Fruit fly (Drosophila melanogaster) whole organism, embryonic: ENCODE measurements around the gene CG4586.

ENCODE experiments used
- Asciz ChIP-seq: fragments of 200-800 bp; sonication (Bioruptor generic); optimal IDR thresholded peaks from 2 replicates; lab custom pipeline; 2017; ENCODE audit warnings: missing biosample characterization, mild to moderate bottlenecking, missing genetic modification characterization, missing genetic modification reagents
- Atf-2 ChIP-seq: fragments of 200-800 bp; sonication (Bioruptor generic); optimal IDR thresholded peaks from 2 replicates; lab custom pipeline; 2016; ENCODE audit warnings: missing biosample characterization, missing genetic modification characterization
- CG1024 ChIP-seq: fragments of 200-800 bp; sonication (Bioruptor generic); IDR thresholded peaks from 2 replicates; pipeline ENCODE4 v1.3.6; 2022; ENCODE audit warnings: missing biosample characterization, missing genetic modification characterization
- CG10366 ChIP-seq: fragments of 200-800 bp; sonication (Bioruptor generic); IDR thresholded peaks from 2 replicates; pipeline ENCODE4 v1.3.6; 2022; ENCODE audit warnings: missing biosample characterization, missing genetic modification characterization
- CG12155 ChIP-seq: fragments of 200-800 bp; sonication (Bioruptor generic); optimal IDR thresholded peaks from 3 replicates; lab custom pipeline; 2016; ENCODE audit warnings: missing biosample characterization, missing genetic modification characterization
- CG12942 ChIP-seq: fragments of 200-800 bp; sonication (Bioruptor generic); optimal IDR thresholded peaks from 3 replicates; lab custom pipeline; 2016; ENCODE audit warnings: missing biosample characterization, missing genetic modification characterization
- CG13894 ChIP-seq: fragments of 200-800 bp; sonication (Bioruptor generic); optimal IDR thresholded peaks from 3 replicates; lab custom pipeline; 2018; ENCODE audit warnings: missing biosample characterization, mild to moderate bottlenecking, missing genetic modification characterization, moderate library complexity
- CG14050 ChIP-seq: fragments of 200-800 bp; sonication (Bioruptor generic); IDR thresholded peaks from 3 replicates; pipeline ENCODE4 v1.3.6; 2022; ENCODE audit warnings: missing biosample characterization, missing genetic modification characterization
- CG15011 ChIP-seq: fragments of 200-800 bp; sonication (Bioruptor generic); optimal IDR thresholded peaks from 3 replicates; lab custom pipeline; 2018; ENCODE audit warnings: missing biosample characterization, mild to moderate bottlenecking, missing genetic modification characterization
- CG17385 ChIP-seq: fragments of 200-800 bp; sonication (Bioruptor generic); optimal IDR thresholded peaks from 3 replicates; lab custom pipeline; 2018; ENCODE audit warnings: missing biosample characterization, mild to moderate bottlenecking, missing genetic modification characterization
- CG2120 ChIP-seq: fragments of 200-800 bp; sonication (Bioruptor generic); optimal IDR thresholded peaks from 3 replicates; lab custom pipeline; 2016; ENCODE audit warnings: missing biosample characterization, missing genetic modification characterization
- CG2199 ChIP-seq: fragments of 200-800 bp; sonication (Bioruptor generic); IDR thresholded peaks from 3 replicates; pipeline ENCODE4 v1.3.6; 2022; ENCODE audit warnings: missing biosample characterization, missing genetic modification characterization
- CG32772 ChIP-seq: fragments of 200-800 bp; sonication (Bioruptor generic); IDR thresholded peaks from 2 replicates; pipeline ENCODE4 v1.3.6; 2022; ENCODE audit warnings: missing biosample characterization, missing genetic modification characterization
- CG5245 ChIP-seq: fragments of 200-800 bp; sonication (Bioruptor generic); optimal IDR thresholded peaks from 3 replicates; lab custom pipeline; 2016; ENCODE audit warnings: missing biosample characterization, missing genetic modification characterization
- CG6175 ChIP-seq: fragments of 200-800 bp; sonication (Bioruptor generic); IDR thresholded peaks from 3 replicates; pipeline ENCODE4 v1.3.6; 2022; ENCODE audit warnings: missing biosample characterization, missing genetic modification characterization
- CG6683 ChIP-seq: fragments of 200-800 bp; sonication (Bioruptor generic); optimal IDR thresholded peaks from 2 replicates; lab custom pipeline; 2017; ENCODE audit warnings: missing biosample characterization, mild to moderate bottlenecking, missing genetic modification characterization, missing genetic modification reagents
- CG9437 ChIP-seq: fragments of 200-800 bp; sonication (Bioruptor generic); optimal IDR thresholded peaks from 2 replicates; lab custom pipeline; 2018; ENCODE audit warnings: missing biosample characterization, mild to moderate bottlenecking, missing genetic modification characterization
- CG9609 ChIP-seq: fragments of 200-800 bp; sonication (Bioruptor generic); optimal IDR thresholded peaks from 3 replicates; lab custom pipeline; 2016; ENCODE audit warnings: missing biosample characterization, missing genetic modification characterization
- CG9727 ChIP-seq: fragments of 200-800 bp; sonication (Bioruptor generic); optimal IDR thresholded peaks from 3 replicates; lab custom pipeline; 2017; ENCODE audit warnings: missing biosample characterization, mild to moderate bottlenecking, missing genetic modification characterization
- CG9817 ChIP-seq: fragments of 200-800 bp; sonication (Bioruptor generic); optimal IDR thresholded peaks from 2 replicates; lab custom pipeline; 2018; ENCODE audit warnings: missing biosample characterization, mild to moderate bottlenecking, missing genetic modification characterization, moderate library complexity
- CHES-1-like ChIP-seq: fragments of 200-800 bp; sonication (Bioruptor generic); optimal IDR thresholded peaks from 2 replicates; lab custom pipeline; 2016; ENCODE audit warnings: missing biosample characterization, missing genetic modification characterization
- Gug ChIP-seq: fragments of 200-800 bp; sonication (Bioruptor generic); IDR thresholded peaks from 4 replicates; pipeline ENCODE4 v1.3.6; 2022; ENCODE audit warnings: missing biosample characterization, missing genetic modification characterization
- HLH54F ChIP-seq: fragments of 200-800 bp; sonication (Bioruptor generic); optimal IDR thresholded peaks from 3 replicates; lab custom pipeline; 2016; ENCODE audit warnings: missing biosample characterization, missing genetic modification characterization
- Hmx ChIP-seq: fragments of 200-800 bp; sonication (Bioruptor generic); optimal IDR thresholded peaks from 2 replicates; lab custom pipeline; 2016; ENCODE audit warnings: missing biosample characterization, missing genetic modification characterization
- Lim3 ChIP-seq: fragments of 200-800 bp; sonication (Bioruptor generic); IDR thresholded peaks from 2 replicates; pipeline ENCODE4 v1.3.6; 2022; ENCODE audit warnings: missing biosample characterization, missing genetic modification characterization
- Lpt ChIP-seq: fragments of >200 bp; optimal IDR thresholded peaks from 2 replicates; lab custom pipeline; 2018; ENCODE audit warnings: missing biosample characterization, missing genetic modification characterization
- Mad ChIP-seq: fragments of 200-800 bp; sonication (Bioruptor generic); optimal IDR thresholded peaks from 2 replicates; lab custom pipeline; 2016; ENCODE audit warnings: missing biosample characterization, missing genetic modification characterization
- Med ChIP-seq: fragments of 200-800 bp; sonication (Bioruptor generic); peaks from one replicate; lab custom pipeline; 2016; ENCODE audit warnings: missing biosample characterization, missing genetic modification characterization, mild to moderate bottlenecking, inconsistent platforms, moderate library complexity
- Mes4 ChIP-seq: fragments of 200-800 bp; sonication (Bioruptor generic); optimal IDR thresholded peaks from 2 replicates; lab custom pipeline; 2016; ENCODE audit warnings: missing biosample characterization, missing genetic modification characterization
- Oli ChIP-seq: fragments of 200-800 bp; sonication (Bioruptor generic); optimal IDR thresholded peaks from 2 replicates; lab custom pipeline; 2018; ENCODE audit warnings: missing biosample characterization, mild to moderate bottlenecking, missing genetic modification characterization, moderate library complexity
- PHDP ChIP-seq: fragments of 200-800 bp; sonication (Bioruptor generic); optimal IDR thresholded peaks from 3 replicates; lab custom pipeline; 2018; ENCODE audit warnings: missing biosample characterization, mild to moderate bottlenecking, missing genetic modification characterization, moderate library complexity
- Sin3A ChIP-seq: fragments of >200 bp; optimal IDR thresholded peaks from 2 replicates; lab custom pipeline; 2018
- Sry-β ChIP-seq: fragments of 200-800 bp; sonication (Bioruptor generic); optimal IDR thresholded peaks from 2 replicates; lab custom pipeline; 2018; ENCODE audit warnings: missing biosample characterization, mild to moderate bottlenecking, missing genetic modification characterization, moderate library complexity
- Trl ChIP-seq, 3 experiments: fragments of >200 bp in 2 of 3; fragments of 200-800 bp in 1 of 3; sonication (Bioruptor generic) in 1 of 3; optimal IDR thresholded peaks; 2 replicates in 1 of 3; 3 replicates in 2 of 3; lab custom pipeline; 2016 to 2017; ENCODE audit warnings: missing biosample characterization in 1 of 3, missing genetic modification characterization in 1 of 3
- bbx ChIP-seq: fragments of 200-800 bp; sonication (Bioruptor generic); IDR thresholded peaks from 2 replicates; pipeline ENCODE4 v1.3.6; 2022; ENCODE audit warnings: missing biosample characterization, missing genetic modification characterization; ENCODE audit not compliant: partially characterized antibody
- bcd ChIP-seq: fragments of 200-800 bp; sonication (Bioruptor generic); optimal IDR thresholded peaks from 2 replicates; lab custom pipeline; 2017; ENCODE audit warnings: missing biosample characterization, mild to moderate bottlenecking, missing genetic modification characterization
- chinmo ChIP-seq: fragments of 200-800 bp; sonication (Bioruptor generic); IDR thresholded peaks from 4 replicates; pipeline ENCODE4 v1.3.6; 2022; ENCODE audit warnings: missing biosample characterization, missing genetic modification characterization; ENCODE audit not compliant: partially characterized antibody
- gcm ChIP-seq: fragments of 200-800 bp; sonication (Bioruptor generic); optimal IDR thresholded peaks from 2 replicates; lab custom pipeline; 2019; ENCODE audit warnings: missing biosample characterization, mild to moderate bottlenecking, missing genetic modification characterization, moderate library complexity
- gro ChIP-seq: fragments of 200-800 bp; sonication (Bioruptor generic); optimal IDR thresholded peaks from 2 replicates; lab custom pipeline; 2016; ENCODE audit warnings: missing biosample characterization, missing genetic modification characterization
- hb ChIP-seq: fragments of 200-800 bp; sonication (Bioruptor generic); IDR thresholded peaks from 3 replicates; pipeline ENCODE4 v1.3.6; 2022; ENCODE audit warnings: missing biosample characterization, missing genetic modification characterization; ENCODE audit not compliant: partially characterized antibody
- mld ChIP-seq: fragments of 200-800 bp; sonication (Bioruptor generic); IDR thresholded peaks from 3 replicates; pipeline ENCODE4 v1.3.6; 2022; ENCODE audit warnings: missing biosample characterization, missing genetic modification characterization; ENCODE audit not compliant: partially characterized antibody
- nerfin-1 ChIP-seq: fragments of 200-800 bp; sonication (Bioruptor generic); optimal IDR thresholded peaks from 3 replicates; lab custom pipeline; 2019; ENCODE audit warnings: missing biosample characterization, mild to moderate bottlenecking, missing genetic modification characterization, moderate library complexity
- pnt ChIP-seq: fragments of 200-800 bp; sonication (Bioruptor generic); optimal IDR thresholded peaks from 3 replicates; lab custom pipeline; 2016; ENCODE audit warnings: missing biosample characterization, missing genetic modification characterization
- prd ChIP-seq, 3 experiments: fragments of >200 bp in 2 of 3; fragments of 200-800 bp in 1 of 3; sonication (Bioruptor generic) in 1 of 3; optimal IDR thresholded peaks in 2 of 3; IDR thresholded peaks in 1 of 3; 2 replicates in 2 of 3; 3 replicates in 1 of 3; pipeline versions ENCODE4 v1.3.6 to Lab custom; 2017 to 2022; ENCODE audit warnings: missing biosample characterization in 1 of 3, missing genetic modification characterization in 1 of 3
- salm ChIP-seq: fragments of 200-800 bp; sonication (Bioruptor generic); optimal IDR thresholded peaks from 2 replicates; lab custom pipeline; 2018; ENCODE audit warnings: missing biosample characterization, mild to moderate bottlenecking, missing genetic modification characterization
- tgo ChIP-seq: fragments of 200-800 bp; sonication (Bioruptor generic); IDR thresholded peaks from 3 replicates; pipeline ENCODE4 v1.3.6; 2022; ENCODE audit warnings: missing biosample characterization, missing genetic modification characterization
- tx ChIP-seq: fragments of 200-800 bp; sonication (Bioruptor generic); optimal IDR thresholded peaks from 2 replicates; lab custom pipeline; 2016; ENCODE audit warnings: missing biosample characterization, missing genetic modification characterization
- wek ChIP-seq: fragments of 200-800 bp; sonication (Bioruptor generic); optimal IDR thresholded peaks from 3 replicates; lab custom pipeline; 2018; ENCODE audit warnings: missing biosample characterization, mild to moderate bottlenecking, missing genetic modification characterization, moderate library complexity

Gene CG4586

DNA sequence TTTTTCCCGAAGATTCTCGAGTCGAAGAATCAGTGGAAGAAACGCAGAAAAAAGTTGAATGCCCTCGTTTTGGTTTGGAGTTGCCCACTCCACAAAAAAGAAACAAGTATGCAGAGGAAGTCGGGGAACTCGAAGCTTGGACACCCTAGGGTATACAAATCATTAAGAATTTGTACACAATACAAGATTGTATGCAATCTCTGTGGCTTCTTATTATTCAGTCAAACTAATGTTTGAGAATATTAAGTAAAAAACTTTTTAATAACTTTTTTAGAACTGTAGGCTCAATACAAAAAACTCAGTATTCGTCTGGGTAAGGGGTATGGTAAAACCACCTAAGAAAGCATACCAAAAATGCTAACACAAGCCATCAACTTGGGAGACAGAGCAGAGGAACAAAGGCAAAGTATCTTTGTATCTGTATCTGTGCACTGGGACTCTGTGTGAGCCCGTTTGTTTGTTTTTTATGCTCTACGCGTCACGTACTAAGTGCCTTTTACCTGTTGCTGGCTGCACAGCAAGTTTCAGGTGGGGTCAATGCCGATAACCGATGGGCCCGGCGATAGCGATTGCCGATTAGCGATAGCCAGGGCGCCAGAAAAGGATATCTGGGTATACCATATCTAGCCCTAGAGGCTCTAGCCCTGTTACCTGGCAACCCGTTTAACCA, 15.6 kb downstream of the CG4586 start (continued):
- TF ChIP-seq Mes4 (GFP tag; lab: Kevin White, UChicago): peak; percentile 72
- TF ChIP-seq CG10366 (GFP tag; lab: Robert Waterston, UW): peak; percentile 77
- peak; percentile 73 for TF ChIP-seq CG1024 (GFP tag; lab: Robert Waterston, UW)
- peak; percentile 40 for TF ChIP-seq HLH54F (GFP tag; lab: Kevin White, UChicago)
- no peak for TF ChIP-seq Lpt (GFP tag; lab: Kevin White, UChicago)
- peak; percentile 83 for TF ChIP-seq CG9727
- peak; percentile 62; the same call in 2 of the 3 replicates for TF ChIP-seq hb (GFP tag; lab: Robert Waterston, UW)
- TF ChIP-seq Atf-2: peak; percentile 78
- TF ChIP-seq wek (GFP tag; lab: Kevin White, UChicago): no peak
- no peak for TF ChIP-seq CG2199 (GFP tag; lab: Robert Waterston, UW)
- TF ChIP-seq CG9609: peak; percentile 54
- peak; percentile 42 for TF ChIP-seq CG15011 (GFP tag; lab: Kevin White, UChicago)
- peak; percentile 71 for TF ChIP-seq tgo (GFP tag; lab: Robert Waterston, UW)
- TF ChIP-seq CG9817 (tag; lab: Kevin White, UChicago): peak; percentile 42
- TF ChIP-seq CHES-1-like (GFP tag; lab: Kevin White, UChicago): peak; percentile 73
- peak; percentile 76 for TF ChIP-seq CG2120 (GFP tag; lab: Kevin White, UChicago)
- TF ChIP-seq Asciz (GFP tag; lab: Kevin White, UChicago): peak; percentile 72
- TF ChIP-seq gcm (GFP tag; lab: Kevin White, UChicago): peak; percentile 77
- 0 out of 3 replicates have a peak, but pooled peaks have one; percentile 23 for TF ChIP-seq CG6175 (GFP tag; lab: Robert Waterston, UW)
- TF ChIP-seq Lim3: no peak; the same call in 1 of the 2 replicates
- peak; percentile 68 for TF ChIP-seq gro (GFP tag; lab: Kevin White, UChicago)
- no peak for TF ChIP-seq Sin3A (lab: Kevin White, UChicago)
- TF ChIP-seq chinmo (GFP tag; lab: Robert Waterston, UW): 0 out of 4 replicates have a peak, but pooled peaks have one; percentile 58
- TF ChIP-seq CG9437: peak; percentile 63
- TF ChIP-seq CG5245 (GFP tag; lab: Kevin White, UChicago): peak; percentile 76
- peak; percentile 45 for TF ChIP-seq CG6683 (GFP tag; lab: Kevin White, UChicago)
- peak; percentile 67 for TF ChIP-seq CG13894 (tag; lab: Kevin White, UChicago)
- no peak for TF ChIP-seq Sry-β (GFP tag; lab: Kevin White, UChicago)
- peak; percentile 82 for TF ChIP-seq Oli (tag; lab: Kevin White, UChicago)
- TF ChIP-seq Mad (GFP tag; lab: Kevin White, UChicago): peak; percentile 68
- peak; percentile 59 for TF ChIP-seq nerfin-1 (tag; lab: Kevin White, UChicago)
- TF ChIP-seq prd (optimal IDR thresholded peaks at IDR 0.05; lab: Kevin White, UChicago): no peak
- peak; percentile 81 for TF ChIP-seq prd (GFP tag; IDR thresholded peaks at IDR 0.05; lab: Robert Waterston, UW)
- TF ChIP-seq PHDP (tag; lab: Kevin White, UChicago): peak; percentile 76
- peak; percentile 86 for TF ChIP-seq bbx
- TF ChIP-seq tx (GFP tag; lab: Kevin White, UChicago): peak; percentile 63
- TF ChIP-seq pnt (GFP tag; lab: Kevin White, UChicago): peak; percentile 80
- TF ChIP-seq CG12155 (GFP tag; lab: Kevin White, UChicago): peak; percentile 67
- peak; percentile 75 for TF ChIP-seq bcd (GFP tag; lab: Kevin White, UChicago)
- 0 out of 3 replicates have a peak, but pooled peaks have one; percentile 10 for TF ChIP-seq CG14050 (GFP tag; lab: Robert Waterston, UW)
- no peak; the same call in 2 of the 3 replicates for TF ChIP-seq mld (GFP tag; lab: Robert Waterston, UW)
- TF ChIP-seq Trl (optimal IDR thresholded peaks at IDR 0.05; lab: Kevin White, UChicago): no peak
- peak; percentile 73 for TF ChIP-seq Trl (GFP tag; optimal IDR thresholded peaks at IDR 0.05; lab: Kevin White, UChicago)
- peak; percentile 43; the same call in 1 of the 4 replicates for TF ChIP-seq Gug (GFP tag; lab: Robert Waterston, UW)
- peak; percentile 62 for TF ChIP-seq salm
- TF ChIP-seq CG12942 (GFP tag; lab: Kevin White, UChicago): peak; percentile 34
- peak; percentile 68 for TF ChIP-seq CG32772 (GFP tag; lab: Robert Waterston, UW)
- peak; percentile 94 for TF ChIP-seq Med (GFP tag; lab: Kevin White, UChicago)
- TF ChIP-seq CG17385: peak; percentile 74
- peak; percentile 36 for TF ChIP-seq Hmx (GFP tag; lab: Kevin White, UChicago)
